Worm (Caenorhabditis elegans): ENCODE data around the gene F44G4.6.

DNA sequence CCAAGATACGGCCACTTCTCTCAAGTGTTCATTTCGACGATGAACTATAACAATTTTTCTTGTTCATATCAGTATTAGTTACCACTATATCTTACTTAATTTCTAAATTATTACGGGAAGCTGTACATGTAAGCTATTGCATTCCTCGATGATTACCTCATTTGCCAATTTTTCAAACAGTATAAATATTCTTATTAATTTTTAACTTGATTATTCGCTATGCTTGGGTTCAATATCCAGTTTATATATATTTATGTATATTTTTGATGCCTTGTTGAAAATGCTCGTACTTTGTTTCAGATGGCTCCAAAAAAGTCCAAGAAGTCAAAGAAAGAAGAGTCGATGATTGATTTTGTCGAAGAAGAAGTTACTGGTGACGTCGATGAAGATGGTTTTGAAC, 7.3 kb downstream of the F44G4.6 start, which contains the start of gene F44G4.1:
- TF ChIP-seq ets-7 (tag; optimal IDR thresholded peaks at IDR 0.05) = no peak
- TF ChIP-seq ama-1 (optimal IDR thresholded peaks at IDR 0.05) = no peak
- no peak for TF ChIP-seq B0310.2 (tag; optimal IDR thresholded peaks at IDR 0.05)
- no peak for TF ChIP-seq tra-4 (tag; optimal IDR thresholded peaks at IDR 0.05)
- TF ChIP-seq scrt-1 (GFP tag; IDR thresholded peaks at IDR 0.05) = no peak
